Fruit fly (Drosophila melanogaster) whole organism, embryonic: ENCODE results near the gene CG10584.

Experiments
- ATbp ChIP-seq: fragments of 200-800 bp; sonication (Bioruptor generic); optimal IDR thresholded peaks from 2 replicates; lab custom pipeline; 2017; ENCODE audit warnings: missing biosample characterization, mild to moderate bottlenecking, missing genetic modification characterization, missing genetic modification reagents
- Adf1 ChIP-seq: fragments of 200-800 bp; sonication (Bioruptor generic); IDR thresholded peaks from 2 replicates; pipeline ENCODE4 v1.3.6; 2022; ENCODE audit warnings: missing biosample characterization, missing genetic modification characterization
- Bdp1 ChIP-seq: fragments of 200-800 bp; sonication (Bioruptor generic); optimal IDR thresholded peaks from 3 replicates; lab custom pipeline; 2016; ENCODE audit warnings: missing biosample characterization, missing genetic modification characterization
- CG10267 ChIP-seq: fragments of 200-800 bp; sonication (Bioruptor generic); optimal IDR thresholded peaks from 2 replicates; lab custom pipeline; 2018; ENCODE audit warnings: missing biosample characterization, mild to moderate bottlenecking, missing genetic modification characterization, moderate library complexity
- CG10543 ChIP-seq: fragments of 200-800 bp; sonication (Bioruptor generic); optimal IDR thresholded peaks from 3 replicates; lab custom pipeline; 2017; ENCODE audit warnings: missing biosample characterization, mild to moderate bottlenecking, missing genetic modification characterization, moderate library complexity
- CG11560 ChIP-seq: fragments of 200-800 bp; sonication (Bioruptor generic); IDR thresholded peaks from 3 replicates; pipeline ENCODE4 v1.3.6; 2022; ENCODE audit warnings: missing biosample characterization, missing genetic modification characterization
- CG12236 ChIP-seq: fragments of 200-800 bp; sonication (Bioruptor generic); optimal IDR thresholded peaks from 2 replicates; lab custom pipeline; 2016; ENCODE audit warnings: missing biosample characterization, missing genetic modification characterization
- CG12769 ChIP-seq: fragments of 200-800 bp; sonication (Bioruptor generic); optimal IDR thresholded peaks from 2 replicates; lab custom pipeline; 2019; ENCODE audit warnings: missing biosample characterization, mild to moderate bottlenecking, missing genetic modification characterization, moderate library complexity
- CG15269 ChIP-seq: fragments of 200-800 bp; sonication (Bioruptor generic); optimal IDR thresholded peaks from 2 replicates; lab custom pipeline; 2018; ENCODE audit warnings: missing biosample characterization, mild to moderate bottlenecking, missing genetic modification characterization, moderate library complexity
- CG16815 ChIP-seq: fragments of 200-800 bp; sonication (Bioruptor generic); optimal IDR thresholded peaks from 3 replicates; lab custom pipeline; 2017; ENCODE audit warnings: missing biosample characterization, mild to moderate bottlenecking, missing genetic modification characterization
- CG17186 ChIP-seq: fragments of 200-800 bp; sonication (Bioruptor generic); optimal IDR thresholded peaks from 3 replicates; lab custom pipeline; 2017; ENCODE audit warnings: missing biosample characterization, missing genetic modification reagents, missing genetic modification characterization
- CG17361 ChIP-seq: fragments of 200-800 bp; sonication (Bioruptor generic); IDR thresholded peaks from 3 replicates; pipeline ENCODE4 v1.3.6; 2022; ENCODE audit warnings: missing biosample characterization, missing genetic modification characterization
- CG17829 ChIP-seq: fragments of 200-800 bp; optimal IDR thresholded peaks from 2 replicates; lab custom pipeline; 2019; ENCODE audit warnings: missing biosample characterization, mild to moderate bottlenecking, missing genetic modification characterization, moderate library complexity
- CG1832 ChIP-seq: fragments of 200-800 bp; sonication (Bioruptor generic); optimal IDR thresholded peaks from 2 replicates; lab custom pipeline; 2017; ENCODE audit warnings: missing biosample characterization, mild to moderate bottlenecking, missing genetic modification characterization, inconsistent platforms
- CG2889 ChIP-seq: fragments of 200-800 bp; sonication (Bioruptor generic); IDR thresholded peaks from 3 replicates; pipeline ENCODE4 v1.3.6; 2022; ENCODE audit warnings: missing biosample characterization, missing genetic modification characterization
- CG31224 ChIP-seq: fragments of 200-800 bp; sonication (Bioruptor generic); IDR thresholded peaks from 2 replicates; pipeline ENCODE4 v1.3.6; 2022; ENCODE audit warnings: missing biosample characterization, missing genetic modification characterization
- CG31365 ChIP-seq: fragments of 200-800 bp; sonication (Bioruptor generic); optimal IDR thresholded peaks from 2 replicates; lab custom pipeline; 2018; ENCODE audit warnings: missing biosample characterization, mild to moderate bottlenecking, missing genetic modification characterization
- CG3163 ChIP-seq: fragments of 200-800 bp; sonication (Bioruptor generic); optimal IDR thresholded peaks from 3 replicates; lab custom pipeline; 2016; ENCODE audit warnings: missing biosample characterization, missing genetic modification characterization
- CG4820 ChIP-seq: fragments of 200-800 bp; sonication (Bioruptor generic); optimal IDR thresholded peaks from 3 replicates; lab custom pipeline; 2016; ENCODE audit warnings: missing biosample characterization, missing genetic modification characterization
- CG6654 ChIP-seq: fragments of 200-800 bp; sonication (Bioruptor generic); optimal IDR thresholded peaks from 2 replicates; lab custom pipeline; 2017; ENCODE audit warnings: missing biosample characterization, mild to moderate bottlenecking, missing genetic modification characterization
- CG6683 ChIP-seq: fragments of 200-800 bp; sonication (Bioruptor generic); optimal IDR thresholded peaks from 2 replicates; lab custom pipeline; 2017; ENCODE audit warnings: missing biosample characterization, mild to moderate bottlenecking, missing genetic modification characterization, missing genetic modification reagents
- CG7786 ChIP-seq: fragments of 200-800 bp; sonication (Bioruptor generic); optimal IDR thresholded peaks from 2 replicates; lab custom pipeline; 2016; ENCODE audit warnings: missing biosample characterization, missing genetic modification characterization
- CG7839 ChIP-seq: fragments of 200-800 bp; sonication (Bioruptor generic); optimal IDR thresholded peaks from 3 replicates; lab custom pipeline; 2018; ENCODE audit warnings: missing biosample characterization, mild to moderate bottlenecking, missing genetic modification characterization, moderate library complexity
- CG8290 ChIP-seq, 3 experiments: fragments of 200-800 bp; sonication (Bioruptor generic); optimal IDR thresholded peaks; 2 replicates each; lab custom pipeline; 2016 to 2019; ENCODE audit warnings: missing biosample characterization in 3 of 3, missing genetic modification characterization in 3 of 3, mild to moderate bottlenecking in 2 of 3, moderate library complexity in 1 of 3
- CG8478 ChIP-seq: fragments of >200 bp; optimal IDR thresholded peaks from 2 replicates; lab custom pipeline; 2018
- CoRest ChIP-seq: fragments of 200-800 bp; sonication (Bioruptor generic); optimal IDR thresholded peaks from 3 replicates; lab custom pipeline; 2018; ENCODE audit warnings: missing biosample characterization, mild to moderate bottlenecking, missing genetic modification characterization, moderate library complexity
- Dbx ChIP-seq: fragments of 200-800 bp; sonication (Bioruptor generic); IDR thresholded peaks from 3 replicates; pipeline ENCODE4 v1.3.6; 2022; ENCODE audit warnings: missing biosample characterization, missing genetic modification characterization
- Deaf1 ChIP-seq: fragments of 200-800 bp; optimal IDR thresholded peaks from 3 replicates; lab custom pipeline; 2019; ENCODE audit warnings: missing biosample characterization, mild to moderate bottlenecking, missing genetic modification characterization, moderate library complexity
- Dll ChIP-seq: fragments of 200-800 bp; sonication (Bioruptor generic); IDR thresholded peaks from 4 replicates; pipeline ENCODE4 v1.3.6; 2022; ENCODE audit warnings: missing biosample characterization, missing genetic modification characterization; ENCODE audit not compliant: partially characterized antibody
- E2f2 ChIP-seq: fragments of 200-800 bp; sonication (Bioruptor generic); IDR thresholded peaks from 2 replicates; pipeline ENCODE4 v1.3.6; 2022; ENCODE audit warnings: missing biosample characterization, missing genetic modification characterization
- HLH54F ChIP-seq: fragments of 200-800 bp; sonication (Bioruptor generic); optimal IDR thresholded peaks from 3 replicates; lab custom pipeline; 2016; ENCODE audit warnings: missing biosample characterization, missing genetic modification characterization
- Hr51 ChIP-seq, 2 experiments: fragments of 200-800 bp; sonication (Bioruptor generic); optimal IDR thresholded peaks; 2 replicates in 1 of 2; 3 replicates in 1 of 2; lab custom pipeline; 2016 to 2018; ENCODE audit warnings: missing biosample characterization in 2 of 2, missing genetic modification characterization in 2 of 2, mild to moderate bottlenecking in 1 of 2, moderate library complexity in 1 of 2
- Myb ChIP-seq: fragments of 200-800 bp; sonication (Bioruptor generic); optimal IDR thresholded peaks from 2 replicates; lab custom pipeline; 2016; ENCODE audit warnings: missing biosample characterization, missing genetic modification characterization
- Oaz ChIP-seq: fragments of 200-800 bp; sonication (Bioruptor generic); IDR thresholded peaks from 2 replicates; pipeline ENCODE4 v1.3.6; 2022; ENCODE audit warnings: missing biosample characterization, missing genetic modification characterization
- Oli ChIP-seq: fragments of 200-800 bp; sonication (Bioruptor generic); optimal IDR thresholded peaks from 2 replicates; lab custom pipeline; 2018; ENCODE audit warnings: missing biosample characterization, mild to moderate bottlenecking, missing genetic modification characterization, moderate library complexity
- cato ChIP-seq: fragments of 200-800 bp; sonication (Bioruptor generic); optimal IDR thresholded peaks from 2 replicates; lab custom pipeline; 2016; ENCODE audit warnings: missing biosample characterization, missing genetic modification characterization, borderline replicate concordance
- dan ChIP-seq: fragments of 200-800 bp; sonication (Bioruptor generic); IDR thresholded peaks from 2 replicates; pipeline ENCODE4 v1.3.6; 2022; ENCODE audit warnings: missing biosample characterization, missing genetic modification characterization
- gcm2 ChIP-seq: fragments of 200-800 bp; sonication (Bioruptor generic); optimal IDR thresholded peaks from 2 replicates; lab custom pipeline; 2016; ENCODE audit warnings: missing biosample characterization, missing genetic modification characterization
- ind ChIP-seq: fragments of 200-800 bp; sonication (Bioruptor generic); optimal IDR thresholded peaks from 3 replicates; lab custom pipeline; 2016; ENCODE audit warnings: missing biosample characterization, missing genetic modification characterization
- inv ChIP-seq: fragments of 200-800 bp; sonication (Bioruptor generic); IDR thresholded peaks from 2 replicates; pipeline ENCODE4 v1.3.6; 2022; ENCODE audit warnings: missing biosample characterization, missing genetic modification characterization; ENCODE audit not compliant: partially characterized antibody
- row ChIP-seq: fragments of 200-800 bp; sonication (Bioruptor generic); IDR thresholded peaks from 3 replicates; pipeline ENCODE4 v1.3.6; 2022; ENCODE audit warnings: missing biosample characterization, missing genetic modification characterization
- run ChIP-seq: fragments of 200-800 bp; sonication (Bioruptor generic); optimal IDR thresholded peaks from 3 replicates; lab custom pipeline; 2018; ENCODE audit warnings: missing biosample characterization, mild to moderate bottlenecking, missing genetic modification characterization
- scrt ChIP-seq: fragments of 200-800 bp; sonication (Bioruptor generic); optimal IDR thresholded peaks from 2 replicates; lab custom pipeline; 2018; ENCODE audit warnings: missing biosample characterization, mild to moderate bottlenecking, missing genetic modification characterization, moderate library complexity
- slou ChIP-seq: fragments of 200-800 bp; sonication (Bioruptor generic); optimal IDR thresholded peaks from 3 replicates; lab custom pipeline; 2016; ENCODE audit warnings: missing biosample characterization, missing genetic modification characterization
- tna ChIP-seq: fragments of 200-800 bp; sonication (Bioruptor generic); IDR thresholded peaks from 2 replicates; pipeline ENCODE4 v1.3.6; 2022; ENCODE audit warnings: missing biosample characterization, missing genetic modification characterization; ENCODE audit not compliant: partially characterized antibody
- trh ChIP-seq: fragments of 200-800 bp; sonication (Bioruptor generic); optimal IDR thresholded peaks from 2 replicates; lab custom pipeline; 2016; ENCODE audit warnings: missing biosample characterization, missing genetic modification characterization
- tx ChIP-seq: fragments of 200-800 bp; sonication (Bioruptor generic); optimal IDR thresholded peaks from 2 replicates; lab custom pipeline; 2016; ENCODE audit warnings: missing biosample characterization, missing genetic modification characterization
- zf30C ChIP-seq: fragments of 200-800 bp; sonication (Bioruptor generic); optimal IDR thresholded peaks from 3 replicates; lab custom pipeline; 2018; ENCODE audit warnings: missing biosample characterization, mild to moderate bottlenecking, missing genetic modification characterization

The CG10584 gene

DNA sequence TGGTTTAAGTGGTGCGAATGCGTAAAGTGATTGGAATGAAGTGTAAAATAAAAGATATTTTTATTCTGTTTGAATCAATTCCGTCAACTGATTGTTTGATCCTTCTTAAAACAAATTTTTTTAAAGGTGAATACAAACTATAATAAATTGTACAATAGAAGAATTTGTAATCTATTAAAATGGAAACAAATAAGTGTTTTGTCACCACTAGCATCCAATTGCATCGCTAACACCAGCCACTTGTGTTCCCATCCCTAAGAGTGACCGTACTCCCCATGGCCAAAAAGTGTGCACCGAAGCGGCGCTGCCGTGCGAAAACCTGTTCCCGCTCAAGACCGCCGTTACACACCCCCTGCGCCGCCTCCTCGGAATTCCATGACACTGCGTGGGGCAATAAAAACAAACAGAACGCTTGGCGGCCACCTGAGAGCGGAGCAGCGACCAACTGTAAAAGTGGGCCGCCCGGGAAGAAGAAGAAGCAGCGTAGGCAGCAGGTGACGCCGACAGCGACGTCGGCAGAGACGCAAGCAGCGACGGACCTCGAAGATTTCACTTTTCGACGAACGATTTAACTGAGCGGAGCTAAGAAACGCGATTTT lies 3.4 kb downstream of the CG10584 start, which contains the start of gene Pdss2 (continued):
- TF ChIP-seq row (GFP tag; lab: Robert Waterston, UW), result peak; percentile 92
- peak; percentile 89 for TF ChIP-seq Dbx
- peak; percentile 66 for TF ChIP-seq HLH54F (GFP tag; lab: Kevin White, UChicago)
- peak; percentile 35; the same call in 1 of the 2 replicates for TF ChIP-seq tna
- TF ChIP-seq CG10267, result peak; percentile 65
- peak; percentile 25 for TF ChIP-seq cato (GFP tag; lab: Kevin White, UChicago)
- peak; percentile 71 for TF ChIP-seq CG17829 (tag; lab: Kevin White, UChicago)
- TF ChIP-seq CG15269 (tag; lab: Kevin White, UChicago), result peak; percentile 68
- peak; percentile 36 for TF ChIP-seq trh (GFP tag; lab: Kevin White, UChicago)
- peak; percentile 99 for TF ChIP-seq Adf1 (GFP tag; lab: Robert Waterston, UW)
- no peak for TF ChIP-seq tx (GFP tag; lab: Kevin White, UChicago)
- TF ChIP-seq Hr51 (GFP tag; optimal IDR thresholded peaks at IDR 0.05; lab: Kevin White, UChicago), result peak; percentile 65 to 68
- TF ChIP-seq Oaz (GFP tag; lab: Robert Waterston, UW), result no peak; the same call in 1 of the 2 replicates
- peak; percentile 86 for TF ChIP-seq CG12769 (tag; lab: Kevin White, UChicago)
- TF ChIP-seq CG4820 (GFP tag; lab: Kevin White, UChicago), result peak; percentile 60
- no peak for TF ChIP-seq dan
- peak; percentile 24 for TF ChIP-seq Myb (GFP tag; lab: Kevin White, UChicago)
- peak; percentile 50 for TF ChIP-seq CG3163
- TF ChIP-seq E2f2 (GFP tag; lab: Robert Waterston, UW), result peak; percentile 57
- TF ChIP-seq Dll (GFP tag; lab: Robert Waterston, UW), result peak; percentile 78
- peak; percentile 41 for TF ChIP-seq Bdp1 (GFP tag; lab: Kevin White, UChicago)
- TF ChIP-seq gcm2 (GFP tag; lab: Kevin White, UChicago), result no peak
- TF ChIP-seq CG16815, result peak; percentile 55
- TF ChIP-seq CG11560, result peak; percentile 51; the same call in 1 of the 3 replicates
- no peak for TF ChIP-seq CG31365 (tag; lab: Kevin White, UChicago)
- TF ChIP-seq CG17186 (GFP tag; lab: Kevin White, UChicago), result peak; percentile 60
- peak; percentile 87 for TF ChIP-seq CoRest (tag; lab: Kevin White, UChicago)
- peak; percentile 31 for TF ChIP-seq Deaf1
- peak; percentile 12 for TF ChIP-seq CG12236 (GFP tag; lab: Kevin White, UChicago)
- TF ChIP-seq CG17361 (GFP tag; lab: Robert Waterston, UW), result peak; percentile 78
- peak; percentile 16 for TF ChIP-seq ATbp (GFP tag; lab: Kevin White, UChicago)
- TF ChIP-seq CG31224 (GFP tag; lab: Robert Waterston, UW), result peak; percentile 63
- no peak for TF ChIP-seq CG8478 (lab: Kevin White, UChicago)
- TF ChIP-seq slou (GFP tag; lab: Kevin White, UChicago), result peak; percentile 24
- peak; percentile 88 for TF ChIP-seq CG10543
- TF ChIP-seq zf30C (GFP tag; lab: Kevin White, UChicago), result no peak
- TF ChIP-seq run (tag; lab: Kevin White, UChicago), result peak; percentile 52
- peak; percentile 59; the same call in 1 of the 3 replicates for TF ChIP-seq CG2889 (GFP tag; lab: Robert Waterston, UW)
- peak; percentile 71 for TF ChIP-seq CG7786 (GFP tag; lab: Kevin White, UChicago)
- TF ChIP-seq CG7839 (tag; lab: Kevin White, UChicago), result peak; percentile 71
- TF ChIP-seq inv (GFP tag; lab: Robert Waterston, UW), result peak; percentile 65
- TF ChIP-seq Oli (tag; lab: Kevin White, UChicago), result peak; percentile 37
- TF ChIP-seq CG6654 (GFP tag; lab: Kevin White, UChicago), result peak; percentile 3
- no peak for TF ChIP-seq CG6683 (GFP tag; lab: Kevin White, UChicago)
- TF ChIP-seq CG1832 (GFP tag; lab: Kevin White, UChicago), result no peak
- peak; percentile 52 for TF ChIP-seq CG8290 (GFP tag; optimal IDR thresholded peaks at IDR 0.05; lab: Kevin White, UChicago)
- peak in 1 of 2 experiments; percentile 80 for TF ChIP-seq CG8290 (tag; optimal IDR thresholded peaks at IDR 0.05; lab: Kevin White, UChicago)
- TF ChIP-seq scrt (GFP tag; lab: Kevin White, UChicago), result peak; percentile 30
- peak; percentile 79 for TF ChIP-seq ind (GFP tag; lab: Kevin White, UChicago)
